Fruit fly (Drosophila melanogaster) whole organism: ENCODE data around the gene CG32537.

ENCODE experiments used
- CG8478 ChIP-seq: fragments of >200 bp; optimal IDR thresholded peaks from 2 replicates; lab custom pipeline; 2018; ENCODE audit warnings: inconsistent platforms
- Dll ChIP-seq: fragments of >200 bp; optimal IDR thresholded peaks from 2 replicates; lab custom pipeline; 2017
- EcR ChIP-seq, 2 experiments: fragments of >200 bp; optimal IDR thresholded peaks; 2 replicates each; lab custom pipeline; 2017; ENCODE audit warnings: missing biosample characterization in 2 of 2, missing genetic modification characterization in 2 of 2, missing genetic modification reagents in 2 of 2
- pan ChIP-seq: fragments of >200 bp; optimal IDR thresholded peaks from 2 replicates; lab custom pipeline; 2017
- psq ChIP-seq: fragments of >200 bp; optimal IDR thresholded peaks from 2 replicates; lab custom pipeline; 2017
- usp ChIP-seq: fragments of >200 bp; optimal IDR thresholded peaks from 2 replicates; lab custom pipeline; 2017; ENCODE audit warnings: missing biosample characterization, missing genetic modification characterization, mixed read lengths

dm6 chrX:19291780-19292605, 15.7 kb upstream of the CG32537 start:
- TF ChIP-seq Dll (lab: Kevin White, UChicago) (no peak), CG8478 (lab: Kevin White, UChicago) (no peak), psq (no peak), pan (lab: Kevin White, UChicago) (no peak), usp (no peak), EcR (GFP tag; optimal IDR thresholded peaks at IDR 0.05; lab: Kevin White, UChicago) (no peak)
